Worm (Caenorhabditis elegans): Measurements from ENCODE around the gene bus-12.

The bus-12 gene

ce11 chrIV:13304786-13305185 is 48.8 kb downstream of the bus-12 start:
- TF ChIP-seq bed-3 (GFP tag; optimal IDR thresholded peaks at IDR 0.05): no peak
- TF ChIP-seq ztf-11 (tag; optimal IDR thresholded peaks at IDR 0.05): no peak
- TF ChIP-seq ces-1 (GFP tag; optimal IDR thresholded peaks at IDR 0.05): no peak
- TF ChIP-seq hlh-1 (tag; optimal IDR thresholded peaks at IDR 0.05): no peak
- no peak for TF ChIP-seq cnd-1 (tag; optimal IDR thresholded peaks at IDR 0.05)
- no peak for TF ChIP-seq unc-120 (tag; optimal IDR thresholded peaks at IDR 0.05; ENCODE audit: poor library complexity, severe bottlenecking)
- TF ChIP-seq ceh-43 (GFP tag; optimal IDR thresholded peaks at IDR 0.05): no peak
- no peak for TF ChIP-seq mab-5 (tag; optimal IDR thresholded peaks at IDR 0.05)
- no peak for TF ChIP-seq snpc-4 (tag; optimal IDR thresholded peaks at IDR 0.05)
- no peak for TF ChIP-seq tbx-8 (GFP tag; optimal IDR thresholded peaks at IDR 0.05)
- TF ChIP-seq unc-39 (tag; optimal IDR thresholded peaks at IDR 0.05): no peak
- no peak for TF ChIP-seq nhr-28 (tag; optimal IDR thresholded peaks at IDR 0.05)

All from whole organism, mixed stage, embryonic.